Worm (Caenorhabditis elegans) whole organism, mixed stage, embryonic: Measurements from ENCODE around the gene C01G10.4.

Source experiments
- M03D4.4 ChIP-seq: sonication (generic microtip); optimal IDR thresholded peaks from 2 replicates; lab custom pipeline; 2017; ENCODE audit warnings: mild to moderate bottlenecking, missing genetic modification characterization, missing compliant biosample characterization
- bed-3 ChIP-seq: fragments of 200-800 bp; sonication (Bioruptor generic); optimal IDR thresholded peaks from 3 replicates; lab custom pipeline; 2018; ENCODE audit warnings: mild to moderate bottlenecking, missing genetic modification characterization, moderate library complexity, missing compliant biosample characterization
- blmp-1 ChIP-seq: fragments of 150-350 bp; optimal IDR thresholded peaks from 2 replicates; lab custom pipeline; 2014; ENCODE audit warnings: missing biosample characterization, missing genetic modification characterization
- ceh-43 ChIP-seq: fragments of 200-800 bp; sonication (Bioruptor generic); optimal IDR thresholded peaks from 2 replicates; lab custom pipeline; 2018; ENCODE audit warnings: mild to moderate bottlenecking, missing genetic modification characterization, moderate library complexity, missing compliant biosample characterization
- ceh-83 ChIP-seq: fragments of 200-800 bp; sonication (Bioruptor generic); optimal IDR thresholded peaks from 2 replicates; lab custom pipeline; 2018; ENCODE audit warnings: mild to moderate bottlenecking, missing genetic modification characterization, missing compliant biosample characterization
- drap-1 ChIP-seq: fragments of 200-800 bp; sonication (Bioruptor generic); optimal IDR thresholded peaks from 3 replicates; lab custom pipeline; 2018; ENCODE audit warnings: mild to moderate bottlenecking, missing genetic modification characterization, missing compliant biosample characterization
- elt-3 ChIP-seq: fragments of 150-350 bp; optimal IDR thresholded peaks from 2 replicates; lab custom pipeline; 2014; ENCODE audit warnings: missing biosample characterization, missing genetic modification characterization
- flh-1 ChIP-seq: fragments of 200-800 bp; sonication (Bioruptor generic); optimal IDR thresholded peaks from 2 replicates; lab custom pipeline; 2018; ENCODE audit warnings: mild to moderate bottlenecking, missing genetic modification characterization, moderate library complexity, missing compliant biosample characterization
- ham-2 ChIP-seq: fragments of 200-800 bp; sonication (Bioruptor generic); optimal IDR thresholded peaks from 2 replicates; lab custom pipeline; 2018; ENCODE audit warnings: mild to moderate bottlenecking, missing genetic modification characterization, missing compliant biosample characterization
- hlh-1 ChIP-seq: fragments of 150-350 bp; optimal IDR thresholded peaks from 2 replicates; lab custom pipeline; 2014; ENCODE audit warnings: missing biosample characterization, missing genetic modification reagents, missing genetic modification characterization
- lin-13 ChIP-seq: fragments of 150-350 bp; optimal IDR thresholded peaks from 2 replicates; lab custom pipeline; 2014; ENCODE audit warnings: missing biosample characterization, missing genetic modification characterization
- lin-32 ChIP-seq: fragments of 200-800 bp; sonication (Bioruptor generic); optimal IDR thresholded peaks from 2 replicates; lab custom pipeline; 2018; ENCODE audit warnings: mild to moderate bottlenecking, missing genetic modification characterization, missing compliant biosample characterization
- mab-5 ChIP-seq: fragments of 150-350 bp; optimal IDR thresholded peaks from 2 replicates; lab custom pipeline; 2014; ENCODE audit warnings: missing biosample characterization, missing genetic modification characterization
- mep-1 ChIP-seq: fragments of 150-350 bp; optimal IDR thresholded peaks from 2 replicates; lab custom pipeline; 2017; ENCODE audit warnings: missing biosample characterization, missing genetic modification reagents, missing genetic modification characterization, inconsistent platforms
- mls-2 ChIP-seq: sonication (generic microtip); optimal IDR thresholded peaks from 2 replicates; lab custom pipeline; 2016; ENCODE audit warnings: mild to moderate bottlenecking, missing genetic modification characterization, moderate library complexity, missing compliant biosample characterization
- nhr-12 ChIP-seq: fragments of 150-350 bp; optimal IDR thresholded peaks from 2 replicates; lab custom pipeline; 2014; ENCODE audit warnings: missing biosample characterization, missing genetic modification characterization
- nhr-2 ChIP-seq: fragments of 150-350 bp; optimal IDR thresholded peaks from 2 replicates; lab custom pipeline; 2014; ENCODE audit warnings: missing biosample characterization, missing genetic modification characterization
- nhr-237 ChIP-seq: fragments of 150-350 bp; optimal IDR thresholded peaks from 2 replicates; lab custom pipeline; 2014; ENCODE audit warnings: missing biosample characterization, missing genetic modification characterization
- nhr-28 ChIP-seq: fragments of 150-350 bp; optimal IDR thresholded peaks from 2 replicates; lab custom pipeline; 2014; ENCODE audit warnings: missing biosample characterization, missing genetic modification characterization
- nhr-76 ChIP-seq: sonication (generic microtip); optimal IDR thresholded peaks from 2 replicates; lab custom pipeline; 2017; ENCODE audit warnings: missing biosample characterization, missing genetic modification characterization
- pha-4 ChIP-seq: fragments of 150-350 bp; optimal IDR thresholded peaks from 2 replicates; lab custom pipeline; 2018; ENCODE audit warnings: missing biosample characterization, missing genetic modification reagents, missing genetic modification characterization
- sem-2 ChIP-seq: fragments of 200-800 bp; sonication (Bioruptor generic); optimal IDR thresholded peaks from 2 replicates; lab custom pipeline; 2018; ENCODE audit warnings: mild to moderate bottlenecking, missing genetic modification characterization, missing compliant biosample characterization
- snpc-4 ChIP-seq: fragments of 150-350 bp; optimal IDR thresholded peaks from 2 replicates; lab custom pipeline; 2014; ENCODE audit warnings: missing biosample characterization, missing genetic modification characterization
- sptf-1 ChIP-seq: sonication (generic microtip); optimal IDR thresholded peaks from 2 replicates; lab custom pipeline; 2017; ENCODE audit warnings: mild to moderate bottlenecking, missing genetic modification characterization, moderate library complexity, missing compliant biosample characterization
- tbx-8 ChIP-seq: fragments of 200-800 bp; sonication (Bioruptor generic); optimal IDR thresholded peaks from 2 replicates; lab custom pipeline; 2018; ENCODE audit warnings: mild to moderate bottlenecking, missing genetic modification characterization, moderate library complexity, missing compliant biosample characterization
- unc-120 ChIP-seq: sonication (generic microtip); optimal IDR thresholded peaks from 2 replicates; lab custom pipeline; 2017; ENCODE audit warnings: missing genetic modification characterization, missing compliant biosample characterization; ENCODE audit not compliant: poor library complexity, severe bottlenecking
- unc-39 ChIP-seq: fragments of 150-350 bp; optimal IDR thresholded peaks from 2 replicates; lab custom pipeline; 2014; ENCODE audit warnings: missing biosample characterization, missing genetic modification characterization
- unc-62 ChIP-seq: fragments of 150-350 bp; optimal IDR thresholded peaks from 2 replicates; lab custom pipeline; 2014; ENCODE audit warnings: missing biosample characterization, missing genetic modification reagents, missing genetic modification characterization
- zip-8 ChIP-seq: fragments of 150-350 bp; optimal IDR thresholded peaks from 2 replicates; lab custom pipeline; 2014; ENCODE audit warnings: missing biosample characterization, missing genetic modification characterization
- ztf-11 ChIP-seq: fragments of 150-350 bp; optimal IDR thresholded peaks from 2 replicates; lab custom pipeline; 2014; ENCODE audit warnings: missing biosample characterization, missing genetic modification characterization

C01G10.4 gene

ce11 chrV:15085335-15085800 is 4.2 kb upstream of the C01G10.4 start, which contains the start of the genes ahsa-1 and C01G10.7 (continued):
- TF ChIP-seq hlh-1 (tag; lab: Kevin White, UChicago) (peak; percentile 2), bed-3 (GFP tag; lab: Kevin White, UChicago) (no peak)

ce11 chrV:15087207-15087706 is 2.3 kb upstream of the C01G10.4 start, which contains the start of the genes C01G10.15 and C01G10.6:
C01G10.15 (minus strand) TSS chrV:15087307.
C01G10.6 (plus strand) TSS chrV:15087656.
- TF ChIP-seq flh-1 = no peak
- TF ChIP-seq ceh-83 = no peak
- no peak for TF ChIP-seq sptf-1 (tag; lab: Kevin White, UChicago)
- no peak for TF ChIP-seq pha-4 (tag; lab: Kevin White, UChicago)
- TF ChIP-seq hlh-1 (tag; lab: Kevin White, UChicago) = no peak
- TF ChIP-seq ham-2 = no peak
- TF ChIP-seq unc-62 (GFP tag; lab: Kevin White, UChicago) = no peak
- no peak for TF ChIP-seq lin-32
- TF ChIP-seq nhr-237 (tag; lab: Kevin White, UChicago) = no peak
- TF ChIP-seq nhr-76 (tag; lab: Kevin White, UChicago) = no peak
- TF ChIP-seq mls-2 (tag; lab: Kevin White, UChicago) = no peak
- TF ChIP-seq nhr-2 (tag; lab: Kevin White, UChicago) = no peak
- no peak for TF ChIP-seq lin-13 (tag; lab: Kevin White, UChicago)
- TF ChIP-seq drap-1 (GFP tag; lab: Kevin White, UChicago) = no peak
- no peak for TF ChIP-seq bed-3 (GFP tag; lab: Kevin White, UChicago)
- TF ChIP-seq unc-120 (tag; lab: Kevin White, UChicago) = no peak
- no peak for TF ChIP-seq blmp-1
- no peak for TF ChIP-seq zip-8

- TF ChIP-seq nhr-2 (tag; lab: Kevin White, UChicago) = no peak
- no peak for TF ChIP-seq ztf-11 (tag; lab: Kevin White, UChicago)
- no peak for TF ChIP-seq ham-2
- no peak for TF ChIP-seq sem-2 (GFP tag; lab: Kevin White, UChicago)
- TF ChIP-seq tbx-8 = no peak
- no peak for TF ChIP-seq lin-13 (tag; lab: Kevin White, UChicago)
- TF ChIP-seq drap-1 (GFP tag; lab: Kevin White, UChicago) = no peak
- no peak for TF ChIP-seq M03D4.4 (tag; lab: Kevin White, UChicago)
- no peak for TF ChIP-seq nhr-28 (tag; lab: Kevin White, UChicago)
- TF ChIP-seq lin-32 = no peak
- TF ChIP-seq nhr-237 (tag; lab: Kevin White, UChicago) = no peak
- TF ChIP-seq, all 35 proteins: peak for 0
Measured at ce11 chrV:15088613-15089012, 927 bp upstream of the C01G10.4 start, which contains the start of gene C01G10.18. C01G10.18 (minus strand) TSS chrV:15088713.

- TF ChIP-seq mab-5 (tag; lab: Kevin White, UChicago) (no peak), ham-2 (no peak), blmp-1 (no peak), mep-1 (no peak), nhr-28 (tag; lab: Kevin White, UChicago) (no peak), lin-32 (no peak), zip-8 (no peak), elt-3 (tag; lab: Kevin White, UChicago) (no peak), unc-39 (tag; lab: Kevin White, UChicago) (no peak), unc-62 (GFP tag; lab: Kevin White, UChicago) (no peak), ceh-43 (no peak), sem-2 (GFP tag; lab: Kevin White, UChicago) (no peak), snpc-4 (no peak), unc-120 (tag; lab: Kevin White, UChicago) (no peak), mls-2 (tag; lab: Kevin White, UChicago) (no peak), nhr-237 (tag; lab: Kevin White, UChicago) (no peak), drap-1 (GFP tag; lab: Kevin White, UChicago) (no peak), nhr-12 (tag; lab: Kevin White, UChicago) (no peak)
Measured at ce11 chrV:15090457-15090856, 917 bp downstream of the C01G10.4 start, which contains the start of gene C01G10.17. C01G10.17 (plus strand) TSS chrV:15090757.

- TF ChIP-seq mls-2 (tag; lab: Kevin White, UChicago) = no peak
- no peak for TF ChIP-seq flh-1
- no peak for TF ChIP-seq blmp-1
- TF ChIP-seq pha-4 (tag; lab: Kevin White, UChicago) = no peak
Measured at ce11 chrV:15092666-15093065, 3.1 kb downstream of the C01G10.4 start, which contains the start of gene txt-12. txt-12 (plus strand) TSS chrV:15092966.
